Fruit fly (Drosophila melanogaster) whole organism, prepupa: Measurements from ENCODE around the gene CG14017.

Experiments
- Blimp-1 ChIP-seq: fragments of 200-800 bp; sonication (Bioruptor generic); optimal IDR thresholded peaks from 3 replicates; lab custom pipeline; 2017; ENCODE audit warnings: missing biosample characterization, missing genetic modification characterization, mild to moderate bottlenecking, moderate library complexity, missing genetic modification reagents
- CG10631 ChIP-seq: fragments of 200-800 bp; sonication (Bioruptor generic); optimal IDR thresholded peaks from 2 replicates; lab custom pipeline; 2016; ENCODE audit warnings: missing biosample characterization, missing genetic modification characterization
- CG10669 ChIP-seq: fragments of 200-800 bp; sonication (Bioruptor generic); optimal IDR thresholded peaks from 3 replicates; lab custom pipeline; 2018; ENCODE audit warnings: missing biosample characterization, mild to moderate bottlenecking, missing genetic modification characterization, moderate library complexity
- CG11762 ChIP-seq: fragments of 200-800 bp; sonication (Bioruptor generic); optimal IDR thresholded peaks from 3 replicates; lab custom pipeline; 2016; ENCODE audit warnings: missing biosample characterization, missing genetic modification characterization; ENCODE audit not compliant: insufficient read depth
- CG11902 ChIP-seq: fragments of 200-800 bp; sonication (Bioruptor generic); optimal IDR thresholded peaks from 3 replicates; lab custom pipeline; 2016; ENCODE audit warnings: missing biosample characterization, missing genetic modification characterization
- CG15336 ChIP-seq: fragments of 200-800 bp; sonication (Bioruptor generic); IDR thresholded peaks from 2 replicates; pipeline ENCODE4 v1.3.6; 2022; ENCODE audit warnings: missing biosample characterization, missing genetic modification characterization
- CG1621 ChIP-seq: fragments of 200-800 bp; sonication (Bioruptor generic); optimal IDR thresholded peaks from 3 replicates; lab custom pipeline; 2018; ENCODE audit warnings: missing biosample characterization, mild to moderate bottlenecking, missing genetic modification characterization
- CG16779 ChIP-seq: fragments of 200-800 bp; sonication (Bioruptor generic); optimal IDR thresholded peaks from 3 replicates; lab custom pipeline; 2017; ENCODE audit warnings: missing biosample characterization, mild to moderate bottlenecking, missing genetic modification characterization
- CG3032 ChIP-seq: fragments of 200-800 bp; optimal IDR thresholded peaks from 2 replicates; lab custom pipeline; 2019; ENCODE audit warnings: missing biosample characterization, mild to moderate bottlenecking, missing genetic modification characterization, moderate library complexity
- CG31627 ChIP-seq: fragments of 200-800 bp; sonication (Bioruptor generic); optimal IDR thresholded peaks from 3 replicates; lab custom pipeline; 2016; ENCODE audit warnings: missing biosample characterization, missing genetic modification characterization
- CG34406 ChIP-seq: fragments of 200-800 bp; sonication (Bioruptor generic); optimal IDR thresholded peaks from 3 replicates; lab custom pipeline; 2016; ENCODE audit warnings: missing biosample characterization, missing genetic modification characterization
- CG3919 ChIP-seq: fragments of 200-800 bp; sonication (Bioruptor generic); optimal IDR thresholded peaks from 3 replicates; lab custom pipeline; 2016; ENCODE audit warnings: missing biosample characterization, missing genetic modification characterization
- CG6163 ChIP-seq: fragments of 200-800 bp; sonication (Bioruptor generic); IDR thresholded peaks from 3 replicates; pipeline ENCODE4 v1.3.6; 2022; ENCODE audit warnings: missing biosample characterization, missing genetic modification characterization
- CG6276 ChIP-seq: fragments of 200-800 bp; sonication (Bioruptor generic); optimal IDR thresholded peaks from 2 replicates; lab custom pipeline; 2017; ENCODE audit warnings: missing biosample characterization, mild to moderate bottlenecking, missing genetic modification characterization
- CG6792 ChIP-seq: fragments of 200-800 bp; sonication (Bioruptor generic); optimal IDR thresholded peaks from 3 replicates; lab custom pipeline; 2016; ENCODE audit warnings: missing biosample characterization, missing genetic modification characterization
- CG6854 ChIP-seq: fragments of 200-800 bp; sonication (Bioruptor generic); optimal IDR thresholded peaks from 2 replicates; lab custom pipeline; 2017; ENCODE audit warnings: missing biosample characterization, mild to moderate bottlenecking, missing genetic modification characterization
- CG7368 ChIP-seq: fragments of 200-800 bp; sonication (Bioruptor generic); optimal IDR thresholded peaks from 3 replicates; lab custom pipeline; 2016; ENCODE audit warnings: missing biosample characterization, missing genetic modification characterization
- CG8119 ChIP-seq: fragments of 200-800 bp; sonication (Bioruptor generic); IDR thresholded peaks from 3 replicates; pipeline ENCODE4 v1.3.6; 2022; ENCODE audit warnings: missing biosample characterization, missing genetic modification characterization
- CG8319 ChIP-seq: fragments of 200-800 bp; sonication (Bioruptor generic); optimal IDR thresholded peaks from 3 replicates; lab custom pipeline; 2016; ENCODE audit warnings: missing biosample characterization, missing genetic modification characterization
- CG8632 ChIP-seq: fragments of 200-800 bp; sonication (Bioruptor generic); optimal IDR thresholded peaks from 3 replicates; lab custom pipeline; 2016; ENCODE audit warnings: missing biosample characterization, missing genetic modification characterization
- CG9139 ChIP-seq: fragments of 200-800 bp; sonication (Bioruptor generic); optimal IDR thresholded peaks from 3 replicates; lab custom pipeline; 2017; ENCODE audit warnings: missing biosample characterization, mild to moderate bottlenecking, missing genetic modification characterization
- Eip75B ChIP-seq: fragments of 200-800 bp; sonication (Bioruptor generic); optimal IDR thresholded peaks from 3 replicates; lab custom pipeline; 2016; ENCODE audit warnings: missing biosample characterization, missing genetic modification characterization
- Eip78C ChIP-seq: fragments of 200-800 bp; sonication (Bioruptor generic); peaks from one replicate; lab custom pipeline; 2016; ENCODE audit warnings: missing biosample characterization, missing genetic modification characterization
- Hr38 ChIP-seq: sonication (Bioruptor generic); optimal IDR thresholded peaks from 2 replicates; lab custom pipeline; 2016; ENCODE audit warnings: missing biosample characterization, missing genetic modification characterization
- Hr39 ChIP-seq: fragments of 200-800 bp; sonication (Bioruptor generic); optimal IDR thresholded peaks from 2 replicates; lab custom pipeline; 2016; ENCODE audit warnings: missing biosample characterization, missing genetic modification characterization
- Hr4 ChIP-seq: fragments of 200-800 bp; sonication (Bioruptor generic); optimal IDR thresholded peaks from 3 replicates; lab custom pipeline; 2016; ENCODE audit warnings: missing biosample characterization, missing genetic modification characterization
- Sox102F ChIP-seq: fragments of 200-800 bp; sonication (Bioruptor generic); optimal IDR thresholded peaks from 2 replicates; lab custom pipeline; 2016; ENCODE audit warnings: missing biosample characterization, mild to moderate bottlenecking, missing genetic modification characterization
- achi ChIP-seq: fragments of 200-800 bp; sonication (Bioruptor generic); optimal IDR thresholded peaks from 3 replicates; lab custom pipeline; 2016; ENCODE audit warnings: missing biosample characterization, missing genetic modification characterization
- cyc ChIP-seq: fragments of 200-800 bp; sonication (Bioruptor generic); optimal IDR thresholded peaks from 3 replicates; lab custom pipeline; 2016; ENCODE audit warnings: missing biosample characterization, missing genetic modification characterization
- eg ChIP-seq: fragments of 200-800 bp; sonication (Bioruptor generic); IDR thresholded peaks from 3 replicates; pipeline ENCODE4 v1.3.6; 2022; ENCODE audit warnings: missing biosample characterization, missing genetic modification characterization
- esn ChIP-seq: fragments of 200-800 bp; sonication (Bioruptor generic); optimal IDR thresholded peaks from 2 replicates; lab custom pipeline; 2016; ENCODE audit warnings: missing biosample characterization, mild to moderate bottlenecking, missing genetic modification characterization, moderate library complexity
- fd59A ChIP-seq: fragments of 200-800 bp; sonication (Bioruptor generic); optimal IDR thresholded peaks from 2 replicates; lab custom pipeline; 2017; ENCODE audit warnings: missing biosample characterization, mild to moderate bottlenecking, missing genetic modification characterization, missing genetic modification reagents
- fd85E ChIP-seq: fragments of 200-800 bp; sonication (Bioruptor generic); optimal IDR thresholded peaks from 3 replicates; lab custom pipeline; 2016; ENCODE audit warnings: missing biosample characterization, missing genetic modification characterization
- fkh ChIP-seq: fragments of 200-800 bp; sonication (Bioruptor generic); optimal IDR thresholded peaks from 3 replicates; lab custom pipeline; 2017; ENCODE audit warnings: missing biosample characterization, mild to moderate bottlenecking, missing genetic modification characterization, moderate library complexity
- lz ChIP-seq: fragments of 200-800 bp; sonication (Bioruptor generic); optimal IDR thresholded peaks from 3 replicates; lab custom pipeline; 2016; ENCODE audit warnings: missing biosample characterization, missing genetic modification characterization
- net ChIP-seq: fragments of 200-800 bp; sonication (Bioruptor generic); optimal IDR thresholded peaks from 3 replicates; lab custom pipeline; 2016; ENCODE audit warnings: missing biosample characterization, missing genetic modification characterization
- spab ChIP-seq: fragments of 200-800 bp; sonication (Bioruptor generic); optimal IDR thresholded peaks from 2 replicates; lab custom pipeline; 2017; ENCODE audit warnings: missing biosample characterization, mild to moderate bottlenecking, missing genetic modification characterization, missing genetic modification reagents
- ss ChIP-seq, 2 experiments: fragments of 200-800 bp; sonication (Bioruptor generic); optimal IDR thresholded peaks; 2 replicates in 1 of 2; 3 replicates in 1 of 2; lab custom pipeline; 2017 to 2018; ENCODE audit warnings: mild to moderate bottlenecking in 2 of 2, missing biosample characterization in 2 of 2, missing genetic modification characterization in 2 of 2, moderate library complexity in 1 of 2
- svp ChIP-seq: fragments of 200-800 bp; sonication (Bioruptor generic); peaks from one replicate; lab custom pipeline; 2016; ENCODE audit warnings: missing biosample characterization, missing genetic modification characterization
- vri ChIP-seq: fragments of 200-800 bp; sonication (Bioruptor generic); optimal IDR thresholded peaks from 3 replicates; lab custom pipeline; 2016; ENCODE audit warnings: missing biosample characterization, mild to moderate bottlenecking, missing genetic modification characterization

The CG14017 gene

DNA sequence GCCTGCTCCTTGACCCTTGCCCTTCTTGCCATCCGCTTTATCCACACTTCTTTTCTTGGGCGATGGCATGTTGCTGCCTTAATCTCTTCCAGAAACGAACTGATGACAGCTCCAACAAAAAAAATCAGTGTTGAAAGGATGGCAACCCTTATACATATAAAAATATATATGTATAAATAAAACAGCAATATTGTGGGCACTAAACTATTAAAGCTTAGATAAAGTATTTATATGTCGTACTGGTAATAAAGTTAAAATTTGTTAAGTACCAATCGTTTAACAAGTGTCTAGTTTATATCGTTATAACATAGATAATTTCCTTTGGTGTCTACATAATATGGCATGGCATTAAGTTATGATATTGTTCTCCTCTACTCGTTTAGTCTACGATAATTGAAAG lies 17.0 kb upstream of the CG14017 start, which contains the start of gene tomb:
tomb (minus strand) TSS at position 101 of the 400 bp plus-strand sequence.
- TF ChIP-seq CG1621 (tag; lab: Kevin White, UChicago) (no peak), eg (GFP tag; lab: Robert Waterston, UW) (no peak), CG10669 (GFP tag; lab: Kevin White, UChicago) (no peak), net (GFP tag; lab: Kevin White, UChicago) (no peak), CG9139 (GFP tag; lab: Kevin White, UChicago) (no peak), CG10631 (GFP tag; lab: Kevin White, UChicago) (no peak), fkh (GFP tag; lab: Kevin White, UChicago) (no peak), vri (GFP tag; lab: Kevin White, UChicago) (no peak), CG15336 (GFP tag; lab: Robert Waterston, UW) (no peak), svp (GFP tag; lab: Kevin White, UChicago) (no peak), CG7368 (GFP tag; lab: Kevin White, UChicago) (no peak), Hr4 (GFP tag; lab: Kevin White, UChicago) (no peak), CG6792 (GFP tag; lab: Kevin White, UChicago) (no peak), CG8319 (GFP tag; lab: Kevin White, UChicago) (no peak), CG3919 (GFP tag; lab: Kevin White, UChicago) (no peak), fd59A (GFP tag; lab: Kevin White, UChicago) (no peak)

DNA sequence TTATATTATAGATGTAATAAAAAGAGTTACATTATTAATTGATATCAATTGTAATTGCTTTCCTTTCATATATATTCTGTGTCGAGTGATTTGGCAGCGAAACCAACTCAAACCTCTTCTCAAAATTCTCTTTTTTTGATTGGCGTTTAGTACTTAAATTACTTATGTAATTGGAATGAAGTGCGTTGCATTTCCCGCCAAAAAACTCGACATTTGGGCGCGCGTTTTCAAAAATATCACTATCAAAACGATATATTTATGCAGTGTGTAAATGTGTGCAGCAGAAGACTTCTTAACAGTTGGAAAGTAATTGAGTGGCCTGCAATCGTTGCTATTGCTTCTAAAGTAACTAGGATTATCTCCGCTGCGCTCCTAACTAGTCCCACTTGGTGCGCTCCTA lies 16.6 kb upstream of the CG14017 start:
- no peak for TF ChIP-seq eg (GFP tag; lab: Robert Waterston, UW)

DNA sequence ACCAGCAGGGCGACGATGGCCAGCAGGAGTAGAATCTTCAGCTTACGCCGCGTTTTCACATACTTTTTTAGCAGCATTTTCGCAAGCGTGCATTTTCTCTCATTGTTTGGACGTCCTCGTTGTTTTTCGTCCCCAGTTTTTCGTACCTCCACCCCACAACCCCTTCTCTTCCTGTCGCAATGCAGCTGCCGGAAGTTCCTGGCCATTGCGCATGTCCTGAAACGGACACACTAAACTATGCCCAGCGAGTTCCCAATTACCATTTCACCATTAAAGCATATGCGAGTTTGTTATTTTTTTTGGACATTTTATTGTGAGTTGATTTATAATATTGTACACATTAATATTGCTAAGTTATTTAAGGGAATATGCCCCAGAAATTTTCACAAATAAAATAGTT lies 14.7 kb upstream of the CG14017 start, which contains the start of gene CG14015:
CG14015 (minus strand) TSS at position 163 of the 400 bp plus-strand sequence.
- TF ChIP-seq spab (GFP tag; lab: Kevin White, UChicago) (no peak), CG16779 (tag; lab: Kevin White, UChicago) (no peak), cyc (GFP tag; lab: Kevin White, UChicago) (no peak), CG3919 (GFP tag; lab: Kevin White, UChicago) (no peak), CG3032 (tag; lab: Kevin White, UChicago) (no peak)

DNA sequence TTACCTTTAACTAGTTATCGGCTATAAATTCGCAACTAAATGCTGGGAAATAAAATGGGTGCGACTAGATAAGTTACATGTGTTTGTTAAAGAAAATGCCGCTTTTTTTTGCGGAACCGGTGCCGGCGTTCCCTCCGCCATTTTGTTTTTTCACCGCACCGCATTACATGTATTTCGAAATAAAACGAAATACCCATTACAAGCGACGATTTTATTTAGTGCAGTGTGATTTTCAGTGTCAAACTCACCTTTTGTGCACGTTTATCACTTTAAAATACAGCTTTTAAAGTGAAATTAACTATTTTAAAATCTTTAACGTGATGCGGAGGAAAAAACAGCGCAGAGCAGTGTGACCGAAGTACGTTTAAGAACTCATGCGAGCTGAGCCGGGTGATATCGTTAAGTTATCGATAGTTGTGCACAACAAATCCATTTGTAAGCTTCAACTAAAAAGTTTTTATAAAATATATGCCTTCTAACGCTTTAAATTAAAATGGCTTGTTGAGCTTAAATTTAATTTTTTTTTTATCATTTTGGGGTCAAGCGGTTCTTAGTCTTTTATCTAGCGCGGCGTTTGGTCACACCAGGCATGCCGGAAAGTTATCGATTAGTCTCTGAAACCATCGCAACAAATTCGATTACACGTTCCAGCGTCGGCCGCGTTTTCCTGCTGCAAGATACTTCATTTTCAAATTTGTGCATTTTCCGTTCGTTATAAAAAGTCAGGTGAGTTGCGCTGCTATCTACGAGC lies 11.6 kb upstream of the CG14017 start, which contains the start of the genes Hel25E and Lam:
Hel25E (minus strand) TSS at position 380 of the 751 bp plus-strand sequence.
Lam (plus strand) TSS at position 546 of the 751 bp plus-strand sequence.
- TF ChIP-seq CG15336 (GFP tag; lab: Robert Waterston, UW) (0 out of 2 replicates have a peak, but pooled peaks have one; percentile 9), achi (no peak), cyc (GFP tag; lab: Kevin White, UChicago) (no peak), ss (GFP tag; optimal IDR thresholded peaks at IDR 0.05; lab: Kevin White, UChicago) (no peak), CG11902 (GFP tag; lab: Kevin White, UChicago) (no peak), CG1621 (tag; lab: Kevin White, UChicago) (no peak), CG16779 (tag; lab: Kevin White, UChicago) (no peak), CG34406 (GFP tag; lab: Kevin White, UChicago) (no peak), CG8119 (GFP tag; lab: Robert Waterston, UW) (no peak), CG11762 (no peak), CG3032 (tag; lab: Kevin White, UChicago) (peak; percentile 10), fd85E (no peak), svp (GFP tag; lab: Kevin White, UChicago) (no peak)
- TF ChIP-seq, all 60 proteins: peak for 2

DNA sequence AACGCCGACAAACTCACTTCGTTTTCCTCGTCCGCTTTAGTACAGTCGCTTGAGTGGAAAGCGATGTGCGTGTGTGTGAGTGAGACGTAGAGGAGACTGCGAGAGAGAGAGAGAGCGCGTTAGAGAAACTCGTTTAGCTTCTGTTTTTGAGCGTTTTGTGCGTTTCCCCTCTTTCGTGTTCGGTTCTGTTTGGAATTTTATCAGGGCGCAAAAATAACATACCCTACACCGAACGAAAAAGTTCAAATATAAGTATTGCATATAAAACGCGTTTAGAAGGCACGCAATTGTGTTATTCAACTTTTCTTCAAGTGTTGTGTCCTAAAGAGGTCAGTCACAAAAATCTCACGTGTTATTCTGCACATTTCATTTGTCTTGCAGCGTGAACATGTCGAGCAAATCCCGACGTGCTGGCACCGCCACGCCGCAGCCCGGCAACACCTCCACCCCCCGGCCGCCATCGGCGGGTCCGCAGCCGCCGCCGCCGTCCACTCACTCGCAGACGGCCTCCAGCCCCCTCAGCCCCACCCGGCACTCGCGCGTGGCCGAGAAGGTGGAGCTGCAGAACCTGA lies 10.7 kb upstream of the CG14017 start:
- TF ChIP-seq lz (GFP tag; lab: Kevin White, UChicago) (peak; percentile 28), ss (GFP tag; optimal IDR thresholded peaks at IDR 0.05; lab: Kevin White, UChicago) (peak in 1 of 2 experiments; percentile 43), CG8632 (GFP tag; lab: Kevin White, UChicago) (no peak), Blimp-1 (no peak), Eip78C (GFP tag; lab: Kevin White, UChicago) (peak; percentile 73), Hr38 (GFP tag; lab: Kevin White, UChicago) (no peak), CG6854 (GFP tag; lab: Kevin White, UChicago) (no peak), eg (GFP tag; lab: Robert Waterston, UW) (peak; percentile 76), esn (GFP tag; lab: Kevin White, UChicago) (peak; percentile 24), CG1621 (tag; lab: Kevin White, UChicago) (no peak), Eip75B (GFP tag; lab: Kevin White, UChicago) (peak; percentile 51), CG31627 (GFP tag; lab: Kevin White, UChicago) (peak; percentile 13), CG3919 (GFP tag; lab: Kevin White, UChicago) (no peak), CG6163 (GFP tag; lab: Robert Waterston, UW) (peak; percentile 55; the same call in 1 of the 3 replicates), Sox102F (GFP tag; lab: Kevin White, UChicago) (no peak), CG6276 (GFP tag; lab: Kevin White, UChicago) (no peak), Hr39 (GFP tag; lab: Kevin White, UChicago) (peak; percentile 32), svp (GFP tag; lab: Kevin White, UChicago) (peak; percentile 54), spab (GFP tag; lab: Kevin White, UChicago) (no peak)
